Fruit fly (Drosophila melanogaster) whole organism, prepupa: ENCODE measurements around the gene CG45207.

Source experiments
- CG10631 ChIP-seq: fragments of 200-800 bp; sonication (Bioruptor generic); optimal IDR thresholded peaks from 2 replicates; lab custom pipeline; 2016; ENCODE audit warnings: missing biosample characterization, missing genetic modification characterization
- CG15336 ChIP-seq: fragments of 200-800 bp; sonication (Bioruptor generic); IDR thresholded peaks from 2 replicates; pipeline ENCODE4 v1.3.6; 2022; ENCODE audit warnings: missing biosample characterization, missing genetic modification characterization
- CG3032 ChIP-seq: fragments of 200-800 bp; optimal IDR thresholded peaks from 2 replicates; lab custom pipeline; 2019; ENCODE audit warnings: missing biosample characterization, mild to moderate bottlenecking, missing genetic modification characterization, moderate library complexity
- CG31627 ChIP-seq: fragments of 200-800 bp; sonication (Bioruptor generic); optimal IDR thresholded peaks from 3 replicates; lab custom pipeline; 2016; ENCODE audit warnings: missing biosample characterization, missing genetic modification characterization
- CG32006 ChIP-seq: fragments of 200-800 bp; sonication (Bioruptor generic); optimal IDR thresholded peaks from 3 replicates; lab custom pipeline; 2017; ENCODE audit warnings: missing biosample characterization, mild to moderate bottlenecking, missing genetic modification characterization
- CG34406 ChIP-seq: fragments of 200-800 bp; sonication (Bioruptor generic); optimal IDR thresholded peaks from 3 replicates; lab custom pipeline; 2016; ENCODE audit warnings: missing biosample characterization, missing genetic modification characterization
- CG6163 ChIP-seq: fragments of 200-800 bp; sonication (Bioruptor generic); IDR thresholded peaks from 3 replicates; pipeline ENCODE4 v1.3.6; 2022; ENCODE audit warnings: missing biosample characterization, missing genetic modification characterization
- CG7368 ChIP-seq: fragments of 200-800 bp; sonication (Bioruptor generic); optimal IDR thresholded peaks from 3 replicates; lab custom pipeline; 2016; ENCODE audit warnings: missing biosample characterization, missing genetic modification characterization
- CG8319 ChIP-seq: fragments of 200-800 bp; sonication (Bioruptor generic); optimal IDR thresholded peaks from 3 replicates; lab custom pipeline; 2016; ENCODE audit warnings: missing biosample characterization, missing genetic modification characterization
- CG8632 ChIP-seq: fragments of 200-800 bp; sonication (Bioruptor generic); optimal IDR thresholded peaks from 3 replicates; lab custom pipeline; 2016; ENCODE audit warnings: missing biosample characterization, missing genetic modification characterization
- Ets21C ChIP-seq: fragments of 200-800 bp; sonication (Bioruptor generic); optimal IDR thresholded peaks from 3 replicates; lab custom pipeline; 2016; ENCODE audit warnings: missing biosample characterization, missing genetic modification characterization
- Hr38 ChIP-seq: sonication (Bioruptor generic); optimal IDR thresholded peaks from 2 replicates; lab custom pipeline; 2016; ENCODE audit warnings: missing biosample characterization, missing genetic modification characterization
- Lpt ChIP-seq: fragments of 200-800 bp; sonication (Bioruptor generic); optimal IDR thresholded peaks from 3 replicates; lab custom pipeline; 2016; ENCODE audit warnings: missing biosample characterization, missing genetic modification characterization
- OdsH ChIP-seq: fragments of 200-800 bp; sonication (Bioruptor generic); optimal IDR thresholded peaks from 3 replicates; lab custom pipeline; 2016; ENCODE audit warnings: missing biosample characterization, missing genetic modification characterization
- Sox102F ChIP-seq: fragments of 200-800 bp; sonication (Bioruptor generic); optimal IDR thresholded peaks from 2 replicates; lab custom pipeline; 2016; ENCODE audit warnings: missing biosample characterization, mild to moderate bottlenecking, missing genetic modification characterization
- Sox14 ChIP-seq: fragments of 200-800 bp; sonication (Bioruptor generic); optimal IDR thresholded peaks from 3 replicates; lab custom pipeline; 2016; ENCODE audit warnings: missing biosample characterization, missing genetic modification characterization
- achi ChIP-seq: fragments of 200-800 bp; sonication (Bioruptor generic); optimal IDR thresholded peaks from 3 replicates; lab custom pipeline; 2016; ENCODE audit warnings: missing biosample characterization, missing genetic modification characterization
- dac ChIP-seq: fragments of 200-800 bp; sonication (Bioruptor generic); optimal IDR thresholded peaks from 2 replicates; lab custom pipeline; 2017; ENCODE audit warnings: missing biosample characterization, mild to moderate bottlenecking, missing genetic modification characterization
- fd85E ChIP-seq: fragments of 200-800 bp; sonication (Bioruptor generic); optimal IDR thresholded peaks from 3 replicates; lab custom pipeline; 2016; ENCODE audit warnings: missing biosample characterization, missing genetic modification characterization
- fkh ChIP-seq: fragments of 200-800 bp; sonication (Bioruptor generic); optimal IDR thresholded peaks from 3 replicates; lab custom pipeline; 2017; ENCODE audit warnings: missing biosample characterization, mild to moderate bottlenecking, missing genetic modification characterization, moderate library complexity
- lz ChIP-seq: fragments of 200-800 bp; sonication (Bioruptor generic); optimal IDR thresholded peaks from 3 replicates; lab custom pipeline; 2016; ENCODE audit warnings: missing biosample characterization, missing genetic modification characterization
- net ChIP-seq: fragments of 200-800 bp; sonication (Bioruptor generic); optimal IDR thresholded peaks from 3 replicates; lab custom pipeline; 2016; ENCODE audit warnings: missing biosample characterization, missing genetic modification characterization
- pdm3 ChIP-seq: fragments of 200-800 bp; sonication (Bioruptor generic); optimal IDR thresholded peaks from 3 replicates; lab custom pipeline; 2016; ENCODE audit warnings: missing biosample characterization, missing genetic modification characterization
- spab ChIP-seq: fragments of 200-800 bp; sonication (Bioruptor generic); optimal IDR thresholded peaks from 2 replicates; lab custom pipeline; 2017; ENCODE audit warnings: missing biosample characterization, mild to moderate bottlenecking, missing genetic modification characterization, missing genetic modification reagents
- vri ChIP-seq: fragments of 200-800 bp; sonication (Bioruptor generic); optimal IDR thresholded peaks from 3 replicates; lab custom pipeline; 2016; ENCODE audit warnings: missing biosample characterization, mild to moderate bottlenecking, missing genetic modification characterization

CG45207 gene

dm6 chr3R:15744354-15744753 is 30.8 kb downstream of the CG45207 start, which contains the start of gene CG4520:
TSS of gene CG4520 (plus strand) at chr3R:15744654.
- no peak for TF ChIP-seq CG32006 (GFP tag; lab: Kevin White, UChicago)
- no peak for TF ChIP-seq CG15336 (GFP tag; lab: Robert Waterston, UW)
- no peak for TF ChIP-seq achi
- TF ChIP-seq Sox14 (GFP tag; lab: Kevin White, UChicago) = no peak
- no peak for TF ChIP-seq lz (GFP tag; lab: Kevin White, UChicago)
- no peak for TF ChIP-seq CG7368
- TF ChIP-seq net (GFP tag; lab: Kevin White, UChicago) = no peak
- TF ChIP-seq CG6163 (GFP tag; lab: Robert Waterston, UW) = no peak
- TF ChIP-seq, all 60 proteins: peak for 0

dm6 chr3R:15731446-15731845 is 43.7 kb downstream of the CG45207 start, which contains the start of gene CG34274:
TSS of gene CG34274 (plus strand) at chr3R:15731746.
- TF ChIP-seq CG31627 (GFP tag; lab: Kevin White, UChicago) (no peak), OdsH (GFP tag; lab: Kevin White, UChicago) (no peak), Lpt (no peak), CG8632 (GFP tag; lab: Kevin White, UChicago) (no peak), Sox102F (no peak), CG34406 (GFP tag; lab: Kevin White, UChicago) (no peak), CG10631 (GFP tag; lab: Kevin White, UChicago) (no peak), dac (GFP tag; lab: Kevin White, UChicago) (no peak), fkh (GFP tag; lab: Kevin White, UChicago) (no peak), Ets21C (GFP tag; lab: Kevin White, UChicago) (no peak), pdm3 (GFP tag; lab: Kevin White, UChicago) (no peak), fd85E (GFP tag; lab: Kevin White, UChicago) (no peak), vri (GFP tag; lab: Kevin White, UChicago) (no peak)

- no peak for TF ChIP-seq CG8319
- TF ChIP-seq CG8632 (GFP tag; lab: Kevin White, UChicago) = no peak
- no peak for TF ChIP-seq Hr38 (GFP tag; lab: Kevin White, UChicago)
- no peak for TF ChIP-seq CG3032 (tag; lab: Kevin White, UChicago)
- no peak for TF ChIP-seq spab (GFP tag; lab: Kevin White, UChicago)
Observed at dm6 chr3R:15730629-15731028, 44.5 kb downstream of the CG45207 start.
